Comparison of ENCODE assay signal across 6 worm cellular contexts in the genomic region with DNA sequence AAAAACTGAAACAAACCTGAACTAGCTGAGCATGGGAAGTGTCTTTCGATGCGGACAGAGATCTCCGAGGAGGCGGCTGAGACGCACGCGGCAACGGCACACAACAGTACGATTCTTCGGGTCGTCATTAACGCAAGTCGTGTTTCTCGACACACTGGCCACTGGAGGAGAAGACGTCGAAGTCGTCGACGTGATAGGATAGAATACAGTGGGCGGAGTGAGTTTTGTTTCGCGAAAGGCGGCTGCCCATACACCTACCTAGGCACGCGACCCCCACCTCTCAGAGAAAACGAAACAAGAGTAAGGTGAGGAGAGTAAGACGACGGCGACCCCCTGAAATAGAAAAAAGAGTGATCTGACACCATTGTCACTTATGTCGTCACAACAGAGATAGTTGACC.
TF ChIP-seq lines count a peak whose summit lies in the region.

A gene (minus strand): TSS at position 211 of the 400 bp plus-strand sequence.

TF ChIP-seq in whole organism, L1 larva, 84 proteins besides CTCF, POLR2A, EP300 and RAD21 (continues in another document):
- TF ChIP-seq ztf-4 (tag; optimal IDR thresholded peaks at IDR 0.05; lab: Kevin White, UChicago) (no peak), lir-3 (tag; optimal IDR thresholded peaks at IDR 0.05; lab: Kevin White, UChicago; ENCODE audit: poor library complexity) (no peak), tbx-2 (tag; optimal IDR thresholded peaks at IDR 0.05; lab: Kevin White, UChicago) (no peak), unc-98 (GFP tag; IDR thresholded peaks at IDR 0.05; lab: Robert Waterston, UW) (no peak), hlh-4 (tag; optimal IDR thresholded peaks at IDR 0.05; lab: Kevin White, UChicago) (no peak), fkh-4 (tag; optimal IDR thresholded peaks at IDR 0.05; lab: Kevin White, UChicago; ENCODE audit: borderline replicate concordance) (no peak), C04F5.9 (tag; optimal IDR thresholded peaks at IDR 0.05; lab: Kevin White, UChicago) (no peak), ceh-63 (GFP tag; optimal IDR thresholded peaks at IDR 0.05; lab: Kevin White, UChicago) (no peak), skn-1 (tag; optimal IDR thresholded peaks at IDR 0.05; lab: Kevin White, UChicago) (no peak), snpc-4 (tag; optimal IDR thresholded peaks at IDR 0.05; lab: Kevin White, UChicago) (no peak), Y116A8C.19 (tag; optimal IDR thresholded peaks at IDR 0.05; lab: Kevin White, UChicago; ENCODE audit: borderline replicate concordance) (no peak), hpl-2 (GFP tag; optimal IDR thresholded peaks at IDR 0.05; lab: Kevin White, UChicago) (no peak), grh-1 (GFP tag; IDR thresholded peaks at IDR 0.05; lab: Robert Waterston, UW) (no peak), nhr-19 (GFP tag; conservative IDR thresholded peaks at IDR 0.05; lab: Robert Waterston, UW) (no peak)

TF ChIP-seq in whole organism, L2 larva, 48 proteins besides CTCF, POLR2A, EP300 and RAD21:
- peak; percentile 36 for TF ChIP-seq ceh-16 (tag; optimal IDR thresholded peaks at IDR 0.05; lab: Kevin White, UChicago)
- TF ChIP-seq nhr-21 (tag; optimal IDR thresholded peaks at IDR 0.05; lab: Kevin White, UChicago): peak; percentile 50
- peak; percentile 48 for TF ChIP-seq blmp-1 (tag; optimal IDR thresholded peaks at IDR 0.05; lab: Kevin White, UChicago; ENCODE audit: insufficient read depth)
- TF ChIP-seq nhr-25 (tag; optimal IDR thresholded peaks at IDR 0.05; lab: Kevin White, UChicago): peak; percentile 34
- no peak for TF ChIP-seq lin-11 (tag; optimal IDR thresholded peaks at IDR 0.05; lab: Kevin White, UChicago)
- TF ChIP-seq elt-1 (tag; optimal IDR thresholded peaks at IDR 0.05; lab: Kevin White, UChicago): no peak

TF ChIP-seq in whole organism, L3 larva, 47 proteins besides CTCF, POLR2A, EP300 and RAD21:
- no peak for TF ChIP-seq tbx-2 (tag; optimal IDR thresholded peaks at IDR 0.05; lab: Kevin White, UChicago)
- TF ChIP-seq nhr-23 (tag; optimal IDR thresholded peaks at IDR 0.05; lab: Kevin White, UChicago): peak; percentile 42
- TF ChIP-seq ama-1 (optimal IDR thresholded peaks at IDR 0.05; lab: Kevin White, UChicago): peak; percentile 4
- peak; percentile 80 for TF ChIP-seq nhr-25 (tag; optimal IDR thresholded peaks at IDR 0.05; lab: Kevin White, UChicago)
- TF ChIP-seq nfya-1 (tag; optimal IDR thresholded peaks at IDR 0.05; lab: Kevin White, UChicago; ENCODE audit: insufficient read depth): peak; percentile 31
- TF ChIP-seq nhr-43 (tag; optimal IDR thresholded peaks at IDR 0.05; lab: Kevin White, UChicago; ENCODE audit: poor library complexity, severe bottlenecking): peak; percentile 39

TF ChIP-seq in whole organism, L4 larva, 104 proteins besides CTCF, POLR2A, EP300 and RAD21:
- TF ChIP-seq dve-1 (tag; optimal IDR thresholded peaks at IDR 0.05; lab: Kevin White, UChicago; ENCODE audit: insufficient read depth) (no peak), hlh-11 (tag; optimal IDR thresholded peaks at IDR 0.05; lab: Kevin White, UChicago) (peak; percentile 43), hlh-30 (tag; optimal IDR thresholded peaks at IDR 0.05; lab: Kevin White, UChicago; ENCODE audit: insufficient read depth) (peak; percentile 38), hmg-1.1 (GFP tag; IDR thresholded peaks at IDR 0.05; lab: Robert Waterston, UW) (no peak), F37D6.2 (tag; optimal IDR thresholded peaks at IDR 0.05; lab: Kevin White, UChicago) (no peak), nhr-25 (tag; optimal IDR thresholded peaks at IDR 0.05; lab: Kevin White, UChicago; ENCODE audit: borderline replicate concordance, insufficient read depth) (peak; percentile 82), mxl-3 (GFP tag; optimal IDR thresholded peaks at IDR 0.05; lab: Kevin White, UChicago) (peak; percentile 91), mdl-1 (tag; optimal IDR thresholded peaks at IDR 0.05; lab: Kevin White, UChicago) (peak; percentile 20 to 45), aha-1 (tag; lab: Kevin White, UChicago) (peak; percentile 79), set-16 (GFP tag; IDR thresholded peaks at IDR 0.05; lab: Robert Waterston, UW) (peak; percentile 38; the same call in 1 of the 2 replicates), mes-2 (tag; optimal IDR thresholded peaks at IDR 0.05; lab: Kevin White, UChicago; ENCODE audit: poor library complexity, severe bottlenecking) (peak; percentile 9), zip-2 (tag; optimal IDR thresholded peaks at IDR 0.05; lab: Kevin White, UChicago) (no peak), dmd-8 (GFP tag; IDR thresholded peaks at IDR 0.05; lab: Robert Waterston, UW) (0 out of 2 replicates have a peak, but pooled peaks have one; percentile 61), tra-1 (GFP tag; IDR thresholded peaks at IDR 0.05; lab: Robert Waterston, UW) (0 out of 2 replicates have a peak, but pooled peaks have one; percentile 34)

TF ChIP-seq in whole organism, early embryonic, 17 proteins besides CTCF, POLR2A, EP300 and RAD21:
- TF ChIP-seq hmg-4 (GFP tag; optimal IDR thresholded peaks at IDR 0.05; lab: Kevin White, UChicago) (peak; percentile 2), B0310.2 (tag; optimal IDR thresholded peaks at IDR 0.05; lab: Kevin White, UChicago) (no peak), flt-1 (GFP tag; IDR thresholded peaks at IDR 0.05; lab: Robert Waterston, UW) (no peak), tbx-11 (GFP tag; IDR thresholded peaks at IDR 0.05; lab: Robert Waterston, UW) (no peak), scrt-1 (GFP tag; IDR thresholded peaks at IDR 0.05; lab: Robert Waterston, UW) (no peak)

TF ChIP-seq in whole organism, young adult, 124 proteins besides CTCF, POLR2A, EP300 and RAD21:
- no peak for TF ChIP-seq repo-1 (tag; optimal IDR thresholded peaks at IDR 0.05; lab: Kevin White, UChicago)
- TF ChIP-seq F57C9.4 (tag; optimal IDR thresholded peaks at IDR 0.05; lab: Kevin White, UChicago): no peak
- no peak for TF ChIP-seq C17E4.6 (GFP tag; IDR thresholded peaks at IDR 0.05; lab: Robert Waterston, UW)
- peak; percentile 37 for TF ChIP-seq chd-7 (tag; optimal IDR thresholded peaks at IDR 0.05; lab: Kevin White, UChicago)
- no peak for TF ChIP-seq madf-8 (GFP tag; conservative IDR thresholded peaks at IDR 0.05; lab: Robert Waterston, UW)
- no peak for TF ChIP-seq hmg-20 (GFP tag; IDR thresholded peaks at IDR 0.05; lab: Robert Waterston, UW)
- TF ChIP-seq D2030.7 (GFP tag; IDR thresholded peaks at IDR 0.05; lab: Robert Waterston, UW): no peak
- TF ChIP-seq nfyb-1 (GFP tag; IDR thresholded peaks at IDR 0.05; lab: Robert Waterston, UW): peak; percentile 51; the same call in 1 of the 2 replicates
- TF ChIP-seq die-1 (tag; optimal IDR thresholded peaks at IDR 0.05; lab: Kevin White, UChicago): no peak
- TF ChIP-seq zfh-2 (GFP tag; conservative IDR thresholded peaks at IDR 0.05; lab: Robert Waterston, UW): peak; percentile 65
TF ChIP-seq in whole organism, young adult: peak in this region for 3.
